Worm (Caenorhabditis elegans) whole organism, L1 larva: ENCODE results near the gene unc-119.

Source experiments
- ama-1 ChIP-seq: fragments of 150-350 bp; optimal IDR thresholded peaks from 2 replicates; lab custom pipeline; 2014
- blmp-1 ChIP-seq: fragments of 150-350 bp; optimal IDR thresholded peaks from 2 replicates; lab custom pipeline; 2014; ENCODE audit warnings: missing biosample characterization, missing genetic modification characterization
- fos-1 ChIP-seq: fragments of 150-350 bp; optimal IDR thresholded peaks from 2 replicates; lab custom pipeline; 2014; ENCODE audit warnings: missing biosample characterization, missing genetic modification characterization
- nhr-76 ChIP-seq: sonication (generic microtip); optimal IDR thresholded peaks from 2 replicates; lab custom pipeline; 2017; ENCODE audit warnings: missing biosample characterization, missing genetic modification characterization
- sox-4 ChIP-seq: sonication (generic microtip); optimal IDR thresholded peaks from 2 replicates; lab custom pipeline; 2016; ENCODE audit warnings: missing genetic modification characterization, missing compliant biosample characterization
- ztf-11 ChIP-seq, 2 experiments: sonication (generic microtip); optimal IDR thresholded peaks; 2 replicates each; lab custom pipeline; 2016 to 2017; ENCODE audit warnings: missing genetic modification characterization in 2 of 2, missing biosample characterization in 1 of 2, missing compliant biosample characterization in 1 of 2

ce11 chrIII:10957236-10957635 is 54.8 kb downstream of the unc-119 start:
- TF ChIP-seq nhr-76 (tag; lab: Kevin White, UChicago) (no peak), fos-1 (tag; lab: Kevin White, UChicago) (no peak), ztf-11 (tag; optimal IDR thresholded peaks at IDR 0.05; lab: Kevin White, UChicago) (no peak), ama-1 (lab: Kevin White, UChicago) (no peak), sox-4 (tag; lab: Kevin White, UChicago) (no peak), blmp-1 (tag; lab: Kevin White, UChicago) (no peak)
